Worm (Caenorhabditis elegans): ENCODE data around the gene gldi-7.

- TF ChIP-seq ztf-23 (GFP tag; IDR thresholded peaks at IDR 0.05) (no peak), med-1 (GFP tag; optimal IDR thresholded peaks at IDR 0.05; ENCODE audit: insufficient read depth) (no peak), T22C8.4 (GFP tag; IDR thresholded peaks at IDR 0.05) (no peak), ztf-29 (GFP tag; IDR thresholded peaks at IDR 0.05) (no peak), klf-2 (GFP tag; conservative IDR thresholded peaks at IDR 0.05) (no peak), cog-1 (tag; optimal IDR thresholded peaks at IDR 0.05) (no peak)
Observed at ce11 chrII:8573044-8573443, 42.0 kb upstream of the gldi-7 start, which contains the start of gene F54C9.7.

Measured in whole organism, midembryonic.